Fruit fly (Drosophila melanogaster) whole organism, embryonic: Measurements from ENCODE around the gene CG12661.
A peak's percentile ranks its signal among the peaks of the same experiment; 100 is the strongest.

ENCODE experiments used
- CG11695 ChIP-seq: fragments of 200-800 bp; sonication (Bioruptor generic); IDR thresholded peaks from 3 replicates; pipeline ENCODE4 v1.3.6; 2022; ENCODE audit warnings: missing biosample characterization, missing genetic modification characterization
- CG11723 ChIP-seq: fragments of 200-800 bp; sonication (Bioruptor generic); optimal IDR thresholded peaks from 2 replicates; lab custom pipeline; 2017; ENCODE audit warnings: missing biosample characterization, mild to moderate bottlenecking, missing genetic modification characterization
- CG12219 ChIP-seq: fragments of 200-800 bp; sonication (Bioruptor generic); optimal IDR thresholded peaks from 3 replicates; lab custom pipeline; 2018; ENCODE audit warnings: missing biosample characterization, mild to moderate bottlenecking, missing genetic modification characterization
- CG13287 ChIP-seq: fragments of 200-800 bp; sonication (Bioruptor generic); IDR thresholded peaks from 2 replicates; pipeline ENCODE4 v1.3.6; 2022; ENCODE audit warnings: missing biosample characterization, missing genetic modification characterization; ENCODE audit not compliant: partially characterized antibody
- CG1602 ChIP-seq: fragments of 200-800 bp; sonication (Bioruptor generic); optimal IDR thresholded peaks from 3 replicates; lab custom pipeline; 2016; ENCODE audit warnings: missing biosample characterization, missing genetic modification characterization
- CG16813 ChIP-seq: fragments of 200-800 bp; sonication (Bioruptor generic); IDR thresholded peaks from 3 replicates; pipeline ENCODE4 v1.3.6; 2022; ENCODE audit warnings: missing biosample characterization, missing genetic modification characterization; ENCODE audit not compliant: partially characterized antibody
- CG17829 ChIP-seq: fragments of 200-800 bp; optimal IDR thresholded peaks from 2 replicates; lab custom pipeline; 2019; ENCODE audit warnings: missing biosample characterization, mild to moderate bottlenecking, missing genetic modification characterization, moderate library complexity
- CG18476 ChIP-seq: fragments of 200-800 bp; sonication (Bioruptor generic); optimal IDR thresholded peaks from 2 replicates; lab custom pipeline; 2016; ENCODE audit warnings: missing biosample characterization, mild to moderate bottlenecking, missing genetic modification characterization
- CG2116 ChIP-seq: fragments of 200-800 bp; sonication (Bioruptor generic); optimal IDR thresholded peaks from 3 replicates; lab custom pipeline; 2018; ENCODE audit warnings: missing biosample characterization, mild to moderate bottlenecking, missing genetic modification characterization
- CG2129 ChIP-seq: fragments of 200-800 bp; sonication (Bioruptor generic); IDR thresholded peaks from 2 replicates; pipeline ENCODE4 v1.3.6; 2022; ENCODE audit warnings: missing biosample characterization, missing genetic modification characterization; ENCODE audit not compliant: partially characterized antibody
- CG2712 ChIP-seq: fragments of 200-800 bp; optimal IDR thresholded peaks from 3 replicates; lab custom pipeline; 2019; ENCODE audit warnings: missing biosample characterization, mild to moderate bottlenecking, missing genetic modification characterization, moderate library complexity
- CG3847 ChIP-seq: fragments of 200-800 bp; sonication (Bioruptor generic); IDR thresholded peaks from 2 replicates; pipeline ENCODE4 v1.3.6; 2022; ENCODE audit warnings: missing biosample characterization, missing genetic modification characterization
- CG6791 ChIP-seq: fragments of 200-800 bp; sonication (Bioruptor generic); IDR thresholded peaks from 3 replicates; pipeline ENCODE4 v1.3.6; 2022; ENCODE audit warnings: missing biosample characterization, missing genetic modification characterization; ENCODE audit not compliant: partially characterized antibody
- Chrac-16 ChIP-seq: fragments of 200-800 bp; sonication (Bioruptor generic); optimal IDR thresholded peaks from 3 replicates; lab custom pipeline; 2016; ENCODE audit warnings: missing biosample characterization, missing genetic modification characterization
- CoRest ChIP-seq: fragments of 200-800 bp; sonication (Bioruptor generic); optimal IDR thresholded peaks from 3 replicates; lab custom pipeline; 2018; ENCODE audit warnings: missing biosample characterization, mild to moderate bottlenecking, missing genetic modification characterization, moderate library complexity
- Doc3 ChIP-seq: fragments of 200-800 bp; sonication (Bioruptor generic); IDR thresholded peaks from 3 replicates; pipeline ENCODE4 v1.3.6; 2022; ENCODE audit warnings: missing biosample characterization, missing genetic modification characterization; ENCODE audit not compliant: partially characterized antibody
- Dp ChIP-seq: fragments of 200-800 bp; sonication (Bioruptor generic); optimal IDR thresholded peaks from 2 replicates; lab custom pipeline; 2018; ENCODE audit warnings: missing biosample characterization, mild to moderate bottlenecking, missing genetic modification characterization, moderate library complexity
- Dref ChIP-seq: fragments of 200-800 bp; sonication (Bioruptor generic); IDR thresholded peaks from 2 replicates; pipeline ENCODE4 v1.3.6; 2022; ENCODE audit warnings: missing biosample characterization, missing genetic modification characterization
- E2f2 ChIP-seq: fragments of 200-800 bp; sonication (Bioruptor generic); IDR thresholded peaks from 2 replicates; pipeline ENCODE4 v1.3.6; 2022; ENCODE audit warnings: missing biosample characterization, missing genetic modification characterization
- HLH4C ChIP-seq: fragments of 200-800 bp; sonication (Bioruptor generic); IDR thresholded peaks from 3 replicates; pipeline ENCODE4 v1.3.6; 2022; ENCODE audit warnings: missing biosample characterization, missing genetic modification characterization; ENCODE audit not compliant: partially characterized antibody
- MESR4 ChIP-seq: fragments of 200-800 bp; sonication (Bioruptor generic); optimal IDR thresholded peaks from 2 replicates; lab custom pipeline; 2018; ENCODE audit warnings: missing biosample characterization, mild to moderate bottlenecking, missing genetic modification characterization, moderate library complexity
- Max ChIP-seq: fragments of 200-800 bp; sonication (Bioruptor generic); optimal IDR thresholded peaks from 2 replicates; lab custom pipeline; 2016; ENCODE audit warnings: missing biosample characterization, mild to moderate bottlenecking, missing genetic modification characterization
- Myb ChIP-seq: fragments of 200-800 bp; sonication (Bioruptor generic); optimal IDR thresholded peaks from 2 replicates; lab custom pipeline; 2016; ENCODE audit warnings: missing biosample characterization, missing genetic modification characterization
- Nf-YC ChIP-seq: fragments of 200-800 bp; optimal IDR thresholded peaks from 3 replicates; lab custom pipeline; 2019; ENCODE audit warnings: missing biosample characterization, mild to moderate bottlenecking, missing genetic modification characterization, moderate library complexity
- Scr ChIP-seq: fragments of 200-800 bp; sonication (Bioruptor generic); IDR thresholded peaks from 2 replicates; pipeline ENCODE4 v1.3.6; 2022; ENCODE audit warnings: missing biosample characterization, missing genetic modification characterization; ENCODE audit not compliant: partially characterized antibody
- Sry-δ ChIP-seq: fragments of 200-800 bp; sonication (Bioruptor generic); optimal IDR thresholded peaks from 2 replicates; lab custom pipeline; 2016; ENCODE audit warnings: missing biosample characterization, missing genetic modification characterization
- amos ChIP-seq: fragments of 200-800 bp; sonication (Bioruptor generic); IDR thresholded peaks from 2 replicates; pipeline ENCODE4 v1.3.6; 2022; ENCODE audit warnings: missing biosample characterization, missing genetic modification characterization; ENCODE audit not compliant: partially characterized antibody
- bbx ChIP-seq: fragments of 200-800 bp; sonication (Bioruptor generic); IDR thresholded peaks from 2 replicates; pipeline ENCODE4 v1.3.6; 2022; ENCODE audit warnings: missing biosample characterization, missing genetic modification characterization; ENCODE audit not compliant: partially characterized antibody
- chinmo ChIP-seq: fragments of 200-800 bp; sonication (Bioruptor generic); IDR thresholded peaks from 4 replicates; pipeline ENCODE4 v1.3.6; 2022; ENCODE audit warnings: missing biosample characterization, missing genetic modification characterization; ENCODE audit not compliant: partially characterized antibody
- ems ChIP-seq: fragments of 200-800 bp; sonication (Bioruptor generic); optimal IDR thresholded peaks from 3 replicates; lab custom pipeline; 2016; ENCODE audit warnings: missing biosample characterization, missing genetic modification characterization
- ham ChIP-seq: fragments of 200-800 bp; sonication (Bioruptor generic); IDR thresholded peaks from 2 replicates; pipeline ENCODE4 v1.3.6; 2022; ENCODE audit warnings: missing biosample characterization, missing genetic modification characterization
- hb ChIP-seq: fragments of 200-800 bp; sonication (Bioruptor generic); IDR thresholded peaks from 3 replicates; pipeline ENCODE4 v1.3.6; 2022; ENCODE audit warnings: missing biosample characterization, missing genetic modification characterization; ENCODE audit not compliant: partially characterized antibody
- hbn ChIP-seq: fragments of 200-800 bp; sonication (Bioruptor generic); IDR thresholded peaks from 2 replicates; pipeline ENCODE4 v1.3.6; 2022; ENCODE audit warnings: missing biosample characterization, missing genetic modification characterization; ENCODE audit not compliant: partially characterized antibody
- hth ChIP-seq: fragments of >200 bp; optimal IDR thresholded peaks from 2 replicates; lab custom pipeline; 2017; ENCODE audit warnings: inconsistent platforms
- ind ChIP-seq: fragments of 200-800 bp; sonication (Bioruptor generic); optimal IDR thresholded peaks from 3 replicates; lab custom pipeline; 2016; ENCODE audit warnings: missing biosample characterization, missing genetic modification characterization
- inv ChIP-seq: fragments of 200-800 bp; sonication (Bioruptor generic); IDR thresholded peaks from 2 replicates; pipeline ENCODE4 v1.3.6; 2022; ENCODE audit warnings: missing biosample characterization, missing genetic modification characterization; ENCODE audit not compliant: partially characterized antibody
- klu ChIP-seq: fragments of 200-800 bp; sonication (Bioruptor generic); IDR thresholded peaks from 2 replicates; pipeline ENCODE4 v1.3.6; 2022; ENCODE audit warnings: missing biosample characterization, missing genetic modification characterization
- knrl ChIP-seq: fragments of 200-800 bp; sonication (Bioruptor generic); IDR thresholded peaks from 3 replicates; pipeline ENCODE4 v1.3.6; 2022; ENCODE audit warnings: missing biosample characterization, missing genetic modification characterization; ENCODE audit not compliant: partially characterized antibody
- lola ChIP-seq, 3 experiments: fragments of >200 bp in 2 of 3; fragments of 200-800 bp in 1 of 3; sonication (Bioruptor generic) in 1 of 3; optimal IDR thresholded peaks; 2 replicates each; lab custom pipeline; 2017 to 2019; ENCODE audit warnings: missing biosample characterization in 3 of 3, missing genetic modification characterization in 3 of 3, mild to moderate bottlenecking in 1 of 3, moderate library complexity in 1 of 3
- nau ChIP-seq: fragments of 200-800 bp; sonication (Bioruptor generic); optimal IDR thresholded peaks from 3 replicates; lab custom pipeline; 2017; ENCODE audit warnings: missing biosample characterization, mild to moderate bottlenecking, missing genetic modification characterization, missing genetic modification reagents
- ranshi ChIP-seq: fragments of 200-800 bp; sonication (Bioruptor generic); IDR thresholded peaks from 2 replicates; pipeline ENCODE4 v1.3.6; 2022; ENCODE audit warnings: missing biosample characterization, missing genetic modification characterization
- so ChIP-seq: fragments of 200-800 bp; sonication (Bioruptor generic); IDR thresholded peaks from 3 replicates; pipeline ENCODE4 v1.3.6; 2022; ENCODE audit warnings: missing biosample characterization, missing genetic modification characterization
- stwl ChIP-seq: fragments of 200-800 bp; sonication (Bioruptor generic); optimal IDR thresholded peaks from 3 replicates; lab custom pipeline; 2018; ENCODE audit warnings: missing biosample characterization, mild to moderate bottlenecking, missing genetic modification characterization, moderate library complexity
- tup ChIP-seq: fragments of 200-800 bp; sonication (Bioruptor generic); optimal IDR thresholded peaks from 2 replicates; lab custom pipeline; 2016; ENCODE audit warnings: missing biosample characterization, mild to moderate bottlenecking, missing genetic modification characterization, moderate library complexity
- unc-4 ChIP-seq: fragments of 200-800 bp; sonication (Bioruptor generic); IDR thresholded peaks from 2 replicates; pipeline ENCODE4 v1.3.6; 2022; ENCODE audit warnings: missing biosample characterization, missing genetic modification characterization; ENCODE audit not compliant: partially characterized antibody
- vfl ChIP-seq: fragments of 200-800 bp; sonication (Bioruptor generic); optimal IDR thresholded peaks from 2 replicates; lab custom pipeline; 2016; ENCODE audit warnings: missing biosample characterization, missing genetic modification characterization
- wek ChIP-seq: fragments of 200-800 bp; sonication (Bioruptor generic); optimal IDR thresholded peaks from 3 replicates; lab custom pipeline; 2018; ENCODE audit warnings: missing biosample characterization, mild to moderate bottlenecking, missing genetic modification characterization, moderate library complexity
- zf30C ChIP-seq: fragments of 200-800 bp; sonication (Bioruptor generic); optimal IDR thresholded peaks from 3 replicates; lab custom pipeline; 2018; ENCODE audit warnings: missing biosample characterization, mild to moderate bottlenecking, missing genetic modification characterization

CG12661 gene

dm6 chrX:8901447-8901846, 22.0 kb downstream of the CG12661 start, which contains the start of gene Rbm13 (continued):
- TF ChIP-seq zf30C (GFP tag; lab: Kevin White, UChicago) (no peak), CG11723 (GFP tag; lab: Kevin White, UChicago) (no peak), Doc3 (GFP tag; lab: Robert Waterston, UW) (0 out of 3 replicates have a peak, but pooled peaks have one; percentile 19), stwl (tag; lab: Kevin White, UChicago) (peak; percentile 66), Dp (GFP tag; lab: Kevin White, UChicago) (peak; percentile 75), CG2129 (GFP tag; lab: Robert Waterston, UW) (0 out of 2 replicates have a peak, but pooled peaks have one; percentile 14), MESR4 (GFP tag; lab: Kevin White, UChicago) (peak; percentile 39), so (no peak), E2f2 (GFP tag; lab: Robert Waterston, UW) (peak; percentile 83), CG1602 (GFP tag; lab: Kevin White, UChicago) (no peak), nau (no peak), Myb (peak; percentile 70), Chrac-16 (GFP tag; lab: Kevin White, UChicago) (no peak), CoRest (peak; percentile 1), lola (GFP tag; optimal IDR thresholded peaks at IDR 0.05; lab: Kevin White, UChicago) (no peak), unc-4 (GFP tag; lab: Robert Waterston, UW) (peak; percentile 72), klu (GFP tag; lab: Robert Waterston, UW) (no peak), ranshi (no peak), CG16813 (GFP tag; lab: Robert Waterston, UW) (peak; percentile 52; the same call in 2 of the 3 replicates), CG11695 (GFP tag; lab: Robert Waterston, UW) (no peak), ham (no peak), CG2712 (tag; lab: Kevin White, UChicago) (peak; percentile 1), CG12219 (GFP tag; lab: Kevin White, UChicago) (no peak), hth (no peak), inv (GFP tag; lab: Robert Waterston, UW) (peak; percentile 30; the same call in 1 of the 2 replicates), CG2116 (GFP tag; lab: Kevin White, UChicago) (peak; percentile 38), Dref (GFP tag; lab: Robert Waterston, UW) (peak; percentile 90), vfl (GFP tag; lab: Kevin White, UChicago) (no peak), bbx (GFP tag; lab: Robert Waterston, UW) (peak; percentile 77), CG6791 (GFP tag; lab: Robert Waterston, UW) (peak; percentile 53), amos (GFP tag; lab: Robert Waterston, UW) (peak; percentile 70), Max (GFP tag; lab: Kevin White, UChicago) (peak; percentile 54), chinmo (GFP tag; lab: Robert Waterston, UW) (peak; percentile 43; the same call in 1 of the 4 replicates), Nf-YC (tag; lab: Kevin White, UChicago) (no peak), Scr (GFP tag; lab: Robert Waterston, UW) (peak; percentile 69), wek (GFP tag; lab: Kevin White, UChicago) (no peak), CG17829 (tag; lab: Kevin White, UChicago) (no peak), HLH4C (GFP tag; lab: Robert Waterston, UW) (peak; percentile 65), hb (GFP tag; lab: Robert Waterston, UW) (0 out of 3 replicates have a peak, but pooled peaks have one; percentile 43), ems (no peak), hbn (peak; percentile 52; the same call in 1 of the 2 replicates), CG18476 (GFP tag; lab: Kevin White, UChicago) (no peak), tup (GFP tag; lab: Kevin White, UChicago) (no peak), CG13287 (GFP tag; lab: Robert Waterston, UW) (peak; percentile 59), CG3847 (GFP tag; lab: Robert Waterston, UW) (peak; percentile 28; the same call in 1 of the 2 replicates), ind (GFP tag; lab: Kevin White, UChicago) (no peak), knrl (GFP tag; lab: Robert Waterston, UW) (peak; percentile 50; the same call in 2 of the 3 replicates), Sry-δ (GFP tag; lab: Kevin White, UChicago) (peak; percentile 61)
